Worm (Caenorhabditis elegans) whole organism, L3 larva: ENCODE data around the gene str-99.

Source experiments
- ama-1 ChIP-seq: fragments of 150-350 bp; optimal IDR thresholded peaks from 2 replicates; lab custom pipeline; 2018
- elt-3 ChIP-seq, 3 experiments: fragments of 150-350 bp in 1 of 3; sonication (generic microtip) in 2 of 3; optimal IDR thresholded peaks; 2 replicates in 2 of 3; 4 replicates in 1 of 3; lab custom pipeline; 2014 to 2017; ENCODE audit warnings: missing biosample characterization in 3 of 3, missing genetic modification characterization in 3 of 3
- fkh-10 ChIP-seq: sonication (generic microtip); optimal IDR thresholded peaks from 2 replicates; lab custom pipeline; 2017; ENCODE audit warnings: missing biosample characterization, missing genetic modification reagents, missing genetic modification characterization
- nhr-11 ChIP-seq: fragments of 150-350 bp; optimal IDR thresholded peaks from 2 replicates; lab custom pipeline; 2014; ENCODE audit warnings: missing biosample characterization, missing genetic modification characterization
- nhr-25 ChIP-seq: sonication (generic microtip); optimal IDR thresholded peaks from 2 replicates; lab custom pipeline; 2017; ENCODE audit warnings: missing biosample characterization, missing genetic modification characterization
- nhr-76 ChIP-seq: fragments of 150-350 bp; sonication (generic microtip); optimal IDR thresholded peaks from 5 replicates; lab custom pipeline; 2014; ENCODE audit warnings: missing biosample characterization, missing genetic modification characterization
- nhr-77 ChIP-seq: fragments of 150-350 bp; optimal IDR thresholded peaks from 2 replicates; lab custom pipeline; 2014; ENCODE audit warnings: missing biosample characterization, missing genetic modification characterization
- snpc-4 ChIP-seq: fragments of 150-350 bp; optimal IDR thresholded peaks from 2 replicates; lab custom pipeline; 2014; ENCODE audit warnings: missing biosample characterization, missing genetic modification characterization
- zag-1 ChIP-seq: fragments of 150-350 bp; optimal IDR thresholded peaks from 2 replicates; lab custom pipeline; 2014; ENCODE audit warnings: missing biosample characterization, missing genetic modification characterization
- ztf-11 ChIP-seq: fragments of 150-350 bp; optimal IDR thresholded peaks from 2 replicates; lab custom pipeline; 2014; ENCODE audit warnings: missing biosample characterization, missing genetic modification characterization

DNA sequence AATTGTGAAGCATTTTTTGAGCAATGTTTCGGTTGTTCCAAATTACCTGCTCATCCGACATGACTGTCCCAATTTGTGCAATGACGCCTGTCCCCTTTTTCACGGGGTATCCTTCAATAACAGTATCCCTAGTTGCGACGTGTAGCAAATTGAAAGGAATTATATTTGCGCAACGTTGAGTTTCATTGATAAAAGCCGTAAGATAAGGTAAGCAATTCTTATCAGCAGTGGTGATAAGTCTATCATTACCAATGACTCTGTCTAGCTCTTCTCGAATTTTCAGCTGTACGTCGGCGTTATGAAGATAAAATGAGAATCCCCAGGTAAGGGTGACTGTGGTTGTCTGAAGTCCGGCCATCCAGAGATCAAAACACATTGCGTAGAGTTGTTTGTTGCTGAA lies 15.8 kb upstream of the str-99 start:
- TF ChIP-seq zag-1 (tag; lab: Kevin White, UChicago) (no peak), ama-1 (lab: Kevin White, UChicago) (no peak), snpc-4 (tag; lab: Kevin White, UChicago) (no peak), nhr-77 (tag; lab: Kevin White, UChicago) (no peak), nhr-76 (no peak), nhr-25 (tag; lab: Kevin White, UChicago) (no peak), fkh-10 (GFP tag; lab: Kevin White, UChicago) (no peak), elt-3 (tag; optimal IDR thresholded peaks at IDR 0.05; lab: Kevin White, UChicago) (no peak), ztf-11 (tag; lab: Kevin White, UChicago) (no peak), nhr-11 (no peak)
